Worm (Caenorhabditis elegans) whole organism, young adult: ENCODE data around the gene K03B4.8.

Source experiments
- F52B5.7 ChIP-seq: sonication (generic microtip); optimal IDR thresholded peaks from 2 replicates; lab custom pipeline; 2016; ENCODE audit warnings: mild to moderate bottlenecking, missing genetic modification characterization, missing compliant biosample characterization
- F55B11.4 ChIP-seq: sonication (generic microtip); optimal IDR thresholded peaks from 2 replicates; lab custom pipeline; 2016; ENCODE audit warnings: missing compliant biosample characterization, missing genetic modification characterization, borderline replicate concordance; ENCODE audit not compliant: insufficient read depth
- Y56A3A.18 ChIP-seq: fragments of 200-800 bp; sonication (Bioruptor generic); IDR thresholded peaks from 2 replicates; pipeline ENCODE4 v1.3.6; 2022; ENCODE audit warnings: missing genetic modification reagents, missing genetic modification characterization, missing compliant biosample characterization
- ama-1 ChIP-seq, 3 experiments: fragments of 150-350 bp in 1 of 3; sonication (generic microtip) in 2 of 3; optimal IDR thresholded peaks; 2 replicates each; lab custom pipeline; 2014 to 2018; ENCODE audit warnings: missing biosample characterization in 2 of 3, missing genetic modification characterization in 2 of 3, missing genetic modification reagents in 2 of 3
- aptf-2 ChIP-seq: fragments of 200-800 bp; sonication (Bioruptor generic); conservative IDR thresholded peaks from 2 replicates; pipeline ENCODE4 v1.3.6; 2022; ENCODE audit warnings: missing genetic modification reagents, missing genetic modification characterization, missing compliant biosample characterization
- ets-4 ChIP-seq: fragments of 200-800 bp; sonication (Bioruptor generic); optimal IDR thresholded peaks from 2 replicates; lab custom pipeline; 2018; ENCODE audit warnings: mild to moderate bottlenecking, missing genetic modification characterization, missing compliant biosample characterization
- nhr-27 ChIP-seq: fragments of 200-800 bp; sonication (Bioruptor generic); optimal IDR thresholded peaks from 2 replicates; lab custom pipeline; 2018; ENCODE audit warnings: mild to moderate bottlenecking, missing genetic modification characterization, moderate library complexity, missing compliant biosample characterization

ce11 chrV:4647279-4647819, 27.1 kb downstream of the K03B4.8 start:
- TF ChIP-seq F55B11.4 (tag; lab: Kevin White, UChicago) (no peak), ets-4 (GFP tag; lab: Kevin White, UChicago) (no peak), ama-1 (optimal IDR thresholded peaks at IDR 0.05; lab: Kevin White, UChicago) (no peak), ama-1 (GFP tag; optimal IDR thresholded peaks at IDR 0.05; lab: Kevin White, UChicago) (no peak), aptf-2 (no peak), nhr-27 (tag; lab: Kevin White, UChicago) (no peak), Y56A3A.18 (GFP tag; lab: Robert Waterston, UW) (no peak), F52B5.7 (tag; lab: Kevin White, UChicago) (no peak)
